Worm (Caenorhabditis elegans) whole organism, L4 larva: Measurements from ENCODE around the gene alg-2.

Experiments used
- F44E2.7 ChIP-seq: fragments of 200-800 bp; sonication (Bioruptor generic); IDR thresholded peaks from 2 replicates; pipeline ENCODE4 v2.1.2; 2022; ENCODE audit warnings: missing genetic modification characterization, missing compliant biosample characterization
- Y5F2A.4 ChIP-seq: fragments of 200-800 bp; sonication (Bioruptor generic); optimal IDR thresholded peaks from 2 replicates; lab custom pipeline; 2018; ENCODE audit warnings: mild to moderate bottlenecking, missing genetic modification characterization, missing compliant biosample characterization
- aha-1 ChIP-seq: fragments of 150-350 bp; peaks from one replicate; lab custom pipeline; 2014; ENCODE audit warnings: missing biosample characterization, missing genetic modification characterization
- arid-1 ChIP-seq: fragments of 200-800 bp; sonication (Bioruptor generic); conservative IDR thresholded peaks from 2 replicates; pipeline ENCODE4 v1.3.6; 2022; ENCODE audit warnings: missing genetic modification reagents, missing genetic modification characterization, missing compliant biosample characterization
- attf-4 ChIP-seq: sonication (generic microtip); optimal IDR thresholded peaks from 3 replicates; lab custom pipeline; 2017; ENCODE audit warnings: missing biosample characterization, missing genetic modification characterization
- ceh-62 ChIP-seq: sonication (generic microtip); optimal IDR thresholded peaks from 2 replicates; lab custom pipeline; 2017; ENCODE audit warnings: missing biosample characterization, missing genetic modification characterization
- ces-1 ChIP-seq: fragments of 150-350 bp; sonication (generic microtip); optimal IDR thresholded peaks from 4 replicates; lab custom pipeline; 2014; ENCODE audit warnings: missing biosample characterization, missing genetic modification reagents, missing genetic modification characterization
- cey-2 ChIP-seq: sonication (generic microtip); optimal IDR thresholded peaks from 3 replicates; lab custom pipeline; 2017; ENCODE audit warnings: missing genetic modification characterization, mild to moderate bottlenecking, missing compliant biosample characterization, antibody characterized with exemption, borderline replicate concordance; ENCODE audit not compliant: insufficient read depth
- ctbp-1 ChIP-seq: fragments of 200-800 bp; sonication (Bioruptor generic); IDR thresholded peaks from 2 replicates; pipeline ENCODE4 v1.3.6; 2022; ENCODE audit warnings: missing genetic modification reagents, missing genetic modification characterization, missing compliant biosample characterization
- daf-19 ChIP-seq: fragments of 200-800 bp; sonication (Bioruptor generic); conservative IDR thresholded peaks from 2 replicates; pipeline ENCODE4 v1.3.6; 2022; ENCODE audit warnings: missing genetic modification characterization, missing compliant biosample characterization
- daf-8 ChIP-seq: fragments of 200-800 bp; sonication (Bioruptor generic); IDR thresholded peaks from 2 replicates; pipeline ENCODE4 v1.3.6; 2022; ENCODE audit warnings: missing genetic modification characterization, missing compliant biosample characterization
- dmd-9 ChIP-seq: fragments of 200-800 bp; sonication (Bioruptor generic); IDR thresholded peaks from 2 replicates; pipeline ENCODE4 v1.3.6; 2022; ENCODE audit warnings: missing genetic modification reagents, missing genetic modification characterization, missing compliant biosample characterization
- dpl-1 ChIP-seq: fragments of 150-350 bp; optimal IDR thresholded peaks from 2 replicates; lab custom pipeline; 2014; ENCODE audit warnings: missing biosample characterization, missing genetic modification reagents, missing genetic modification characterization
- duxl-1 ChIP-seq: sonication (generic microtip); optimal IDR thresholded peaks from 2 replicates; lab custom pipeline; 2016; ENCODE audit warnings: mild to moderate bottlenecking, missing genetic modification characterization, moderate library complexity, missing compliant biosample characterization; ENCODE audit not compliant: poor library complexity
- dve-1 ChIP-seq: sonication (generic microtip); optimal IDR thresholded peaks from 2 replicates; lab custom pipeline; 2017; ENCODE audit warnings: antibody characterized with exemption, mild to moderate bottlenecking, missing genetic modification characterization, missing compliant biosample characterization; ENCODE audit not compliant: insufficient read depth
- egl-27 ChIP-seq: sonication (generic microtip); optimal IDR thresholded peaks from 3 replicates; lab custom pipeline; 2017; ENCODE audit warnings: missing biosample characterization, missing genetic modification reagents, missing genetic modification characterization
- fkh-10 ChIP-seq: fragments of 150-350 bp; optimal IDR thresholded peaks from 2 replicates; lab custom pipeline; 2014; ENCODE audit warnings: missing biosample characterization, missing genetic modification reagents, missing genetic modification characterization
- fos-1 ChIP-seq: fragments of 150-350 bp; optimal IDR thresholded peaks from 2 replicates; lab custom pipeline; 2014; ENCODE audit warnings: missing biosample characterization, missing genetic modification characterization
- gei-8 ChIP-seq: fragments of 200-800 bp; sonication (Bioruptor generic); optimal IDR thresholded peaks from 2 replicates; lab custom pipeline; 2018; ENCODE audit warnings: mild to moderate bottlenecking, missing genetic modification characterization, missing compliant biosample characterization
- hif-1 ChIP-seq, 2 experiments: sonication (generic microtip); optimal IDR thresholded peaks; 2 replicates each; lab custom pipeline; 2016 to 2017; ENCODE audit warnings: missing compliant biosample characterization in 2 of 2, missing genetic modification characterization in 2 of 2, missing genetic modification reagents in 2 of 2, missing genotype in 2 of 2, mild to moderate bottlenecking in 1 of 2
- hlh-30 ChIP-seq: sonication (generic microtip); optimal IDR thresholded peaks from 2 replicates; lab custom pipeline; 2017; ENCODE audit warnings: antibody characterized with exemption, mild to moderate bottlenecking, missing genetic modification characterization, missing compliant biosample characterization; ENCODE audit not compliant: insufficient read depth
- jun-1 ChIP-seq: fragments of 150-350 bp; optimal IDR thresholded peaks from 2 replicates; lab custom pipeline; 2014; ENCODE audit warnings: missing biosample characterization, missing genetic modification reagents, missing genetic modification characterization
- lim-7 ChIP-seq: fragments of 200-800 bp; sonication (Bioruptor generic); IDR thresholded peaks from 2 replicates; pipeline ENCODE4 v1.3.6; 2022; ENCODE audit warnings: missing genetic modification characterization, missing compliant biosample characterization
- lin-15B ChIP-seq: fragments of 150-350 bp; sonication (generic microtip); optimal IDR thresholded peaks from 3 replicates; lab custom pipeline; 2014; ENCODE audit warnings: missing biosample characterization, missing genetic modification characterization
- lir-3 ChIP-seq: sonication (generic microtip); optimal IDR thresholded peaks from 2 replicates; lab custom pipeline; 2016; ENCODE audit warnings: mild to moderate bottlenecking, missing genetic modification characterization, missing compliant biosample characterization
- madf-5 ChIP-seq, 2 experiments: fragments of 200-800 bp; sonication (Bioruptor generic); IDR thresholded peaks; 2 replicates each; pipeline ENCODE4 v1.3.6; 2022; ENCODE audit warnings: missing compliant biosample characterization in 2 of 2, missing genetic modification characterization in 2 of 2
- mdl-1 ChIP-seq, 2 experiments: fragments of 150-350 bp in 1 of 2; sonication (generic microtip) in 1 of 2; optimal IDR thresholded peaks; 2 replicates each; lab custom pipeline; 2014 to 2017; ENCODE audit warnings: missing biosample characterization in 2 of 2, missing genetic modification characterization in 2 of 2
- mep-1 ChIP-seq: fragments of 150-350 bp; sonication (generic microtip); optimal IDR thresholded peaks from 3 replicates; lab custom pipeline; 2014; ENCODE audit warnings: missing biosample characterization, missing genetic modification characterization
- mxl-2 ChIP-seq: fragments of 200-800 bp; sonication (Bioruptor generic); conservative IDR thresholded peaks from 2 replicates; pipeline ENCODE4 v1.3.6; 2022; ENCODE audit warnings: missing genetic modification reagents, missing genetic modification characterization, missing compliant biosample characterization
- mxl-3 ChIP-seq: fragments of 200-800 bp; sonication (Bioruptor generic); optimal IDR thresholded peaks from 2 replicates; lab custom pipeline; 2018; ENCODE audit warnings: mild to moderate bottlenecking, missing genetic modification characterization, missing compliant biosample characterization
- nhr-10 ChIP-seq: fragments of 150-350 bp; optimal IDR thresholded peaks from 2 replicates; lab custom pipeline; 2014; ENCODE audit warnings: missing biosample characterization, missing genetic modification characterization
- nhr-111 ChIP-seq: fragments of 200-800 bp; sonication (Bioruptor generic); optimal IDR thresholded peaks from 2 replicates; lab custom pipeline; 2018; ENCODE audit warnings: mild to moderate bottlenecking, missing genetic modification characterization, missing compliant biosample characterization
- nhr-41 ChIP-seq: fragments of 200-800 bp; sonication (Bioruptor generic); IDR thresholded peaks from 2 replicates; pipeline ENCODE4 v1.3.6; 2022; ENCODE audit warnings: missing genetic modification reagents, missing genetic modification characterization, missing compliant biosample characterization
- nhr-76 ChIP-seq: fragments of 150-350 bp; optimal IDR thresholded peaks from 2 replicates; lab custom pipeline; 2014; ENCODE audit warnings: missing biosample characterization, missing genetic modification characterization
- pha-4 ChIP-seq, 2 experiments: fragments of 150-350 bp in 1 of 2; fragments of 200-800 bp in 1 of 2; sonication (Bioruptor generic) in 1 of 2; IDR thresholded peaks in 1 of 2; optimal IDR thresholded peaks in 1 of 2; 2 replicates each; pipeline versions ENCODE4 v1.3.6 to Lab custom; 2014 to 2022; ENCODE audit warnings: missing genetic modification characterization in 2 of 2, missing genetic modification reagents in 2 of 2, missing biosample characterization in 1 of 2, missing compliant biosample characterization in 1 of 2
- php-3 ChIP-seq: fragments of 200-800 bp; sonication (Bioruptor generic); IDR thresholded peaks from 2 replicates; pipeline ENCODE4 v1.3.6; 2022; ENCODE audit warnings: missing genetic modification reagents, missing genetic modification characterization, missing compliant biosample characterization
- pqm-1 ChIP-seq: sonication (generic microtip); optimal IDR thresholded peaks from 2 replicates; lab custom pipeline; 2017; ENCODE audit warnings: missing biosample characterization, missing genetic modification characterization
- rbr-2 ChIP-seq: sonication (generic microtip); optimal IDR thresholded peaks from 2 replicates; lab custom pipeline; 2016; ENCODE audit warnings: missing genotype, missing genetic modification characterization, missing compliant biosample characterization
- set-16 ChIP-seq: fragments of 200-800 bp; sonication (Bioruptor generic); IDR thresholded peaks from 2 replicates; pipeline ENCODE4 v1.3.6; 2022; ENCODE audit warnings: missing genetic modification reagents, missing genetic modification characterization, missing compliant biosample characterization
- snpc-1.2 ChIP-seq: fragments of 200-800 bp; sonication (Bioruptor generic); IDR thresholded peaks from 2 replicates; pipeline ENCODE4 v1.3.6; 2022; ENCODE audit warnings: missing genetic modification reagents, missing genetic modification characterization, missing compliant biosample characterization
- snpc-4 ChIP-seq: fragments of 150-350 bp; optimal IDR thresholded peaks from 2 replicates; lab custom pipeline; 2014; ENCODE audit warnings: missing biosample characterization, missing genetic modification characterization
- spr-1 ChIP-seq: sonication (generic microtip); optimal IDR thresholded peaks from 2 replicates; lab custom pipeline; 2016; ENCODE audit warnings: mild to moderate bottlenecking, missing genetic modification characterization, missing compliant biosample characterization
- tag-97 ChIP-seq: fragments of 200-800 bp; sonication (Bioruptor generic); IDR thresholded peaks from 2 replicates; pipeline ENCODE4 v1.3.6; 2022; ENCODE audit warnings: missing genetic modification characterization, missing compliant biosample characterization
- tra-1 ChIP-seq: fragments of 200-800 bp; sonication (Bioruptor generic); IDR thresholded peaks from 2 replicates; pipeline ENCODE4 v1.3.6; 2022; ENCODE audit warnings: missing genetic modification reagents, missing genetic modification characterization, missing compliant biosample characterization
- unc-62 ChIP-seq, 3 experiments: fragments of 150-350 bp in 1 of 3; sonication (generic microtip); optimal IDR thresholded peaks in 2 of 3; peaks in 1 of 3; 1 replicate in 1 of 3; 2 replicates in 2 of 3; lab custom pipeline; 2014 to 2017; ENCODE audit warnings: missing biosample characterization in 3 of 3, missing genetic modification characterization in 3 of 3, missing genetic modification reagents in 3 of 3, missing genotype in 1 of 3
- zag-1 ChIP-seq: fragments of 150-350 bp; optimal IDR thresholded peaks from 2 replicates; lab custom pipeline; 2014; ENCODE audit warnings: missing biosample characterization, missing genetic modification characterization
- zfp-2 ChIP-seq: sonication (generic microtip); optimal IDR thresholded peaks from 2 replicates; lab custom pipeline; 2016; ENCODE audit warnings: mild to moderate bottlenecking, missing genetic modification characterization, missing compliant biosample characterization
- zip-2 ChIP-seq: fragments of 150-350 bp; optimal IDR thresholded peaks from 2 replicates; lab custom pipeline; 2014; ENCODE audit warnings: missing biosample characterization, missing genetic modification characterization
- ztf-7 ChIP-seq: fragments of 150-350 bp; optimal IDR thresholded peaks from 2 replicates; lab custom pipeline; 2014; ENCODE audit warnings: missing biosample characterization, missing genetic modification characterization

Gene alg-2

DNA sequence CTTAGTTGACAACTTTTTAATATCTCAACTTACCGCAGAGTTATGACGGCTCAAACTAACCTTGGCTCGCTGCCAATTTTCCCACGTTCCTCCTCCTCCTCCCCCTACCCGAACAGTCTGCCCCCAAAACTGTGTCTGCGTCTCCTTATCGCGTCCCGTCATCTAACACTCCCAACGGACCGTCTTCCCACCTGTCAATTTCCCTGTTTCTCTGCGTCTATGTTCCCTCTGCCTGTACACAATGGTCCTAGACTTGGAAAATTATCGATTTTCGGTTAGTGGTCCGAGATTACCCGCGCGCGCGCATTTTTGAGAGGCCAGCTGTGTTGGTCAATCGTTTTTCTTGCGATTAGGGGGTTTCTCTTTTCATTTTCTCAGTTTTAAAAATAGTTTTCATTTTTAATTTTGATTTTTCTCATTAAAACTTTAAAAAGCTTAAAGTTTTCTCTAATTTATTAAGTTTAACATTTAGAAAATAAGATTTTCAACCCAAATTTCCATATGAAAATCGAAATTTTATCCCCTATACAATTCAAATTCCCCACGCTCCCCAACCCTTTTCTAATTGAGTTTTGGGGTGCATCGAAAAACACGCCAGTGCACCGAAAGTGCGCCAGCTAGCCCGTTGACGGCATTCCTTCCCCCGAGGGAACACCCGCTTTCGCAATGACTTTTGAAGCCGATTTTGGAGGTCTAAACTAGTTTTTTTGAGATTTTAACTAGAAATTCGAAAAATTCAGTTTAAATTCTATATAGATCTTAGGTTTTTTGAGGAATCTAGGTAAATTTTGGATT is at the start of gene alg-2 (continued):
- TF ChIP-seq madf-5 (GFP tag; IDR thresholded peaks at IDR 0.05; lab: Robert Waterston, UW): no peak
- no peak for TF ChIP-seq spr-1 (tag; lab: Kevin White, UChicago)
- TF ChIP-seq duxl-1 (tag; lab: Kevin White, UChicago): peak; percentile 28
- TF ChIP-seq dmd-9 (GFP tag; lab: Robert Waterston, UW): no peak
- no peak for TF ChIP-seq arid-1 (GFP tag; lab: Robert Waterston, UW)
- 0 out of 2 replicates have a peak, but pooled peaks have one; percentile 8 for TF ChIP-seq mxl-2 (GFP tag; lab: Robert Waterston, UW)
- TF ChIP-seq mdl-1 (tag; optimal IDR thresholded peaks at IDR 0.05; lab: Kevin White, UChicago): peak in 1 of 2 experiments; percentile 30
- TF ChIP-seq dve-1 (tag; lab: Kevin White, UChicago): peak; percentile 43
- no peak for TF ChIP-seq gei-8
- TF ChIP-seq hlh-30 (tag; lab: Kevin White, UChicago): no peak
- no peak for TF ChIP-seq nhr-76 (tag; lab: Kevin White, UChicago)
- TF ChIP-seq ceh-62: no peak
- no peak for TF ChIP-seq jun-1 (tag; lab: Kevin White, UChicago)
- no peak for TF ChIP-seq cey-2 (tag; lab: Kevin White, UChicago)
- TF ChIP-seq set-16 (GFP tag; lab: Robert Waterston, UW): no peak
- TF ChIP-seq egl-27 (tag; lab: Kevin White, UChicago): no peak
- TF ChIP-seq rbr-2 (tag; lab: Kevin White, UChicago): peak; percentile 50
- peak; percentile 37 for TF ChIP-seq pqm-1 (tag; lab: Kevin White, UChicago)
- no peak for TF ChIP-seq F44E2.7 (GFP tag; lab: Robert Waterston, UW)
- TF ChIP-seq tra-1 (GFP tag; lab: Robert Waterston, UW): no peak
- no peak for TF ChIP-seq lir-3 (tag; lab: Kevin White, UChicago)
- TF ChIP-seq hif-1 (tag; optimal IDR thresholded peaks at IDR 0.05; lab: Kevin White, UChicago): peak in 1 of 2 experiments; percentile 19
- TF ChIP-seq zag-1 (tag; lab: Kevin White, UChicago): no peak
- TF ChIP-seq mxl-3 (GFP tag; lab: Kevin White, UChicago): peak; percentile 60
- peak in 1 of 2 experiments; percentile 82 for TF ChIP-seq unc-62 (GFP tag; optimal IDR thresholded peaks at IDR 0.05 in 1 of 2; lab: Kevin White, UChicago)
- no peak for TF ChIP-seq unc-62 (tag; optimal IDR thresholded peaks at IDR 0.05; lab: Kevin White, UChicago)
- TF ChIP-seq mep-1 (tag; lab: Kevin White, UChicago): peak; percentile 60
- TF ChIP-seq ces-1 (GFP tag; lab: Kevin White, UChicago): no peak
- no peak for TF ChIP-seq lim-7 (GFP tag; lab: Robert Waterston, UW)
- no peak for TF ChIP-seq snpc-4
- peak; percentile 57 for TF ChIP-seq dpl-1 (GFP tag; lab: Kevin White, UChicago)
- no peak for TF ChIP-seq tag-97 (GFP tag; lab: Robert Waterston, UW)
- no peak for TF ChIP-seq ztf-7 (tag; lab: Kevin White, UChicago)
- no peak for TF ChIP-seq fos-1 (tag; lab: Kevin White, UChicago)
- TF ChIP-seq daf-8 (GFP tag; lab: Robert Waterston, UW): no peak
- TF ChIP-seq php-3 (GFP tag; lab: Robert Waterston, UW): no peak
- TF ChIP-seq nhr-41 (GFP tag; lab: Robert Waterston, UW): no peak
- no peak for TF ChIP-seq fkh-10 (GFP tag; lab: Kevin White, UChicago)
- no peak for TF ChIP-seq lin-15B (tag; lab: Kevin White, UChicago)
- TF ChIP-seq daf-19 (GFP tag; lab: Robert Waterston, UW): no peak
- peak; percentile 53; the same call in 1 of the 2 replicates for TF ChIP-seq ctbp-1 (GFP tag; lab: Robert Waterston, UW)
- TF ChIP-seq nhr-10 (tag; lab: Kevin White, UChicago): no peak
- no peak for TF ChIP-seq attf-4 (tag; lab: Kevin White, UChicago)
- TF ChIP-seq pha-4 (GFP tag; IDR thresholded peaks at IDR 0.05; lab: Robert Waterston, UW): no peak
- TF ChIP-seq pha-4 (tag; optimal IDR thresholded peaks at IDR 0.05; lab: Kevin White, UChicago): no peak
- TF ChIP-seq Y5F2A.4 (GFP tag; lab: Kevin White, UChicago): no peak
- TF ChIP-seq zfp-2 (tag; lab: Kevin White, UChicago): no peak
- no peak for TF ChIP-seq snpc-1.2
- TF ChIP-seq nhr-111 (GFP tag; lab: Kevin White, UChicago): no peak
- TF ChIP-seq aha-1 (tag; lab: Kevin White, UChicago): peak; percentile 6
- no peak for TF ChIP-seq zip-2 (tag; lab: Kevin White, UChicago)
